Worm (Caenorhabditis elegans): ENCODE results near the gene hdl-2.

ce11 chrIV:8914187-8914586 is 40.2 kb downstream of the hdl-2 start:
- TF ChIP-seq ztf-23 (GFP tag; IDR thresholded peaks at IDR 0.05), result no peak
- TF ChIP-seq flt-1 (GFP tag; IDR thresholded peaks at IDR 0.05), result no peak
- TF ChIP-seq ztf-29 (GFP tag; IDR thresholded peaks at IDR 0.05), result no peak
- no peak for TF ChIP-seq cog-1 (tag; optimal IDR thresholded peaks at IDR 0.05)
- no peak for TF ChIP-seq tab-1 (GFP tag; IDR thresholded peaks at IDR 0.05)
- no peak for TF ChIP-seq ref-1 (GFP tag; conservative IDR thresholded peaks at IDR 0.05)
- TF ChIP-seq T22C8.4 (GFP tag; IDR thresholded peaks at IDR 0.05), result no peak
- no peak for TF ChIP-seq med-1 (GFP tag; optimal IDR thresholded peaks at IDR 0.05; ENCODE audit: insufficient read depth)

All from whole organism, midembryonic.